Fruit fly (Drosophila melanogaster) whole organism, wandering third instar larva: Measurements from ENCODE around the gene CG13894.
A peak's percentile ranks its signal among the peaks of the same experiment; 100 is the strongest.

Source experiments
- CG32264 ChIP-seq: fragments of 200-800 bp; sonication (Bioruptor generic); optimal IDR thresholded peaks from 2 replicates; lab custom pipeline; 2016; ENCODE audit warnings: missing biosample characterization, missing genetic modification characterization
- CrebA ChIP-seq: fragments of 200-800 bp; sonication (Bioruptor generic); optimal IDR thresholded peaks from 2 replicates; lab custom pipeline; 2016; ENCODE audit warnings: missing biosample characterization, mild to moderate bottlenecking, missing genetic modification characterization, borderline replicate concordance
- Dfd ChIP-seq: fragments of >200 bp; optimal IDR thresholded peaks from 2 replicates; lab custom pipeline; 2017; ENCODE audit warnings: missing biosample characterization, missing genetic modification characterization
- Dif ChIP-seq: fragments of 200-275, 200-300 bp; sonication (Bioruptor generic); optimal IDR thresholded peaks from 2 replicates; lab custom pipeline; 2018; ENCODE audit warnings: missing biosample characterization, missing genetic modification characterization; ENCODE audit not compliant: partially characterized antibody
- HLH106 ChIP-seq: fragments of 200-800 bp; optimal IDR thresholded peaks from 3 replicates; lab custom pipeline; 2019; ENCODE audit warnings: missing biosample characterization, mild to moderate bottlenecking, missing genetic modification characterization, moderate library complexity
- Hr78 ChIP-seq: fragments of >200 bp; optimal IDR thresholded peaks from 2 replicates; lab custom pipeline; 2017; ENCODE audit warnings: missing biosample characterization, missing genetic modification characterization
- Hr83 ChIP-seq: fragments of 200-300 bp; sonication (Bioruptor generic); optimal IDR thresholded peaks from 2 replicates; lab custom pipeline; 2016; ENCODE audit warnings: missing biosample characterization, mild to moderate bottlenecking, missing genetic modification characterization, moderate library complexity; ENCODE audit not compliant: poor library complexity, severe bottlenecking
- Jra ChIP-seq: sonication (Bioruptor generic); optimal IDR thresholded peaks from 2 replicates; lab custom pipeline; 2016; ENCODE audit warnings: missing biosample characterization, missing genetic modification characterization
- Mio ChIP-seq: sonication (Bioruptor generic); optimal IDR thresholded peaks from 2 replicates; lab custom pipeline; 2016; ENCODE audit warnings: missing biosample characterization, missing genetic modification characterization
- N ChIP-seq: fragments of >200 bp; optimal IDR thresholded peaks from 2 replicates; lab custom pipeline; 2018; ENCODE audit warnings: missing biosample characterization, missing external identifiers, missing genetic modification characterization
- OdsH ChIP-seq: fragments of 200-800 bp; sonication (Bioruptor generic); optimal IDR thresholded peaks from 2 replicates; lab custom pipeline; 2016; ENCODE audit warnings: missing biosample characterization, mild to moderate bottlenecking, missing genetic modification characterization
- Rel ChIP-seq, 2 experiments: fragments of 200-800 bp; sonication (Bioruptor generic) in 1 of 2; optimal IDR thresholded peaks; 2 replicates in 1 of 2; 3 replicates in 1 of 2; lab custom pipeline; 2016 to 2019; ENCODE audit warnings: mild to moderate bottlenecking in 2 of 2, missing biosample characterization in 2 of 2, missing genetic modification characterization in 2 of 2, moderate library complexity in 1 of 2
- Sp1 ChIP-seq: fragments of 200-800 bp; sonication (Bioruptor generic); optimal IDR thresholded peaks from 3 replicates; lab custom pipeline; 2019; ENCODE audit warnings: missing biosample characterization, mild to moderate bottlenecking, missing genetic modification characterization, moderate library complexity
- Vsx2 ChIP-seq: fragments of 200-300, 225-300 bp; sonication (Bioruptor generic); optimal IDR thresholded peaks from 2 replicates; lab custom pipeline; 2018; ENCODE audit warnings: missing biosample characterization, missing genetic modification characterization; ENCODE audit not compliant: partially characterized antibody
- br ChIP-seq: fragments of 200-800 bp; sonication (Bioruptor generic); optimal IDR thresholded peaks from 2 replicates; lab custom pipeline; 2016; ENCODE audit warnings: missing biosample characterization, missing genetic modification characterization
- brk ChIP-seq: fragments of 200-800 bp; sonication (Bioruptor generic); optimal IDR thresholded peaks from 2 replicates; lab custom pipeline; 2016; ENCODE audit warnings: missing biosample characterization, mild to moderate bottlenecking, missing genetic modification characterization
- dl ChIP-seq, 2 experiments: fragments of 175-275, 200-275 bp in 1 of 2; fragments of 200-275 bp in 1 of 2; sonication (Bioruptor generic); optimal IDR thresholded peaks; lab custom pipeline; 2018; ENCODE audit warnings: mild to moderate bottlenecking in 2 of 2, missing biosample characterization in 2 of 2, missing genetic modification characterization in 2 of 2, moderate library complexity in 2 of 2; ENCODE audit not compliant: partially characterized antibody in 2 of 2, insufficient read depth in 1 of 2
- dmrt93B ChIP-seq: fragments of 200-800 bp; sonication (Bioruptor generic); optimal IDR thresholded peaks from 2 replicates; lab custom pipeline; 2018; ENCODE audit warnings: missing biosample characterization, mild to moderate bottlenecking, missing genetic modification characterization
- dsf ChIP-seq: sonication (Bioruptor generic); optimal IDR thresholded peaks from 2 replicates; lab custom pipeline; 2016; ENCODE audit warnings: missing biosample characterization, missing genetic modification characterization, borderline replicate concordance
- ey ChIP-seq: fragments of 200-800 bp; sonication (Bioruptor generic); optimal IDR thresholded peaks from 2 replicates; lab custom pipeline; 2016; ENCODE audit warnings: missing biosample characterization, missing genetic modification characterization
- foxo ChIP-seq, 2 experiments: fragments of 200-800 bp; sonication (Bioruptor generic); optimal IDR thresholded peaks; 2 replicates in 1 of 2; 3 replicates in 1 of 2; lab custom pipeline; 2016 to 2017; ENCODE audit warnings: missing biosample characterization in 2 of 2, missing genetic modification characterization in 2 of 2
- fru ChIP-seq: fragments of 200-800 bp; sonication (Bioruptor generic); optimal IDR thresholded peaks from 3 replicates; lab custom pipeline; 2016; ENCODE audit warnings: missing biosample characterization, mild to moderate bottlenecking, missing genetic modification characterization
- h ChIP-seq: fragments of 200-800 bp; sonication (Bioruptor generic); optimal IDR thresholded peaks from 3 replicates; lab custom pipeline; 2016; ENCODE audit warnings: missing biosample characterization, mild to moderate bottlenecking, missing genetic modification characterization
- jim ChIP-seq: fragments of 175-275, 200-325 bp; sonication (Bioruptor generic); optimal IDR thresholded peaks from 2 replicates; lab custom pipeline; 2016; ENCODE audit warnings: missing biosample characterization, mild to moderate bottlenecking, missing genetic modification characterization
- lola ChIP-seq: fragments of >200 bp; optimal IDR thresholded peaks from 2 replicates; lab custom pipeline; 2017; ENCODE audit warnings: missing biosample characterization, missing genetic modification characterization
- pan ChIP-seq: fragments of >200 bp; optimal IDR thresholded peaks from 2 replicates; lab custom pipeline; 2017
- psq ChIP-seq: fragments of 200-800 bp; sonication (Bioruptor generic); optimal IDR thresholded peaks from 3 replicates; lab custom pipeline; 2017; ENCODE audit warnings: missing biosample characterization, mild to moderate bottlenecking, missing genetic modification characterization, moderate library complexity
- rgr ChIP-seq: fragments of 200-800 bp; sonication (Bioruptor generic); optimal IDR thresholded peaks from 3 replicates; lab custom pipeline; 2016; ENCODE audit warnings: missing biosample characterization, mild to moderate bottlenecking, missing genetic modification characterization
- sage ChIP-seq: fragments of 200-800 bp; sonication (Bioruptor generic); optimal IDR thresholded peaks from 2 replicates; lab custom pipeline; 2016; ENCODE audit warnings: missing biosample characterization, mild to moderate bottlenecking, missing genetic modification characterization
- sv ChIP-seq: fragments of 200-800 bp; sonication (Bioruptor generic); optimal IDR thresholded peaks from 3 replicates; lab custom pipeline; 2016; ENCODE audit warnings: missing biosample characterization, missing genetic modification characterization
- tai ChIP-seq: sonication (Bioruptor generic); optimal IDR thresholded peaks from 2 replicates; lab custom pipeline; 2016; ENCODE audit warnings: missing biosample characterization, missing genetic modification characterization
- usp ChIP-seq: fragments of >200 bp; optimal IDR thresholded peaks from 2 replicates; lab custom pipeline; 2017; ENCODE audit warnings: missing biosample characterization, missing genetic modification characterization
- woc ChIP-seq: sonication (Bioruptor generic); optimal IDR thresholded peaks from 2 replicates; lab custom pipeline; 2016; ENCODE audit warnings: missing biosample characterization, mild to moderate bottlenecking, missing genetic modification characterization

Gene CG13894

dm6 chr3L:722386-722785 lies 23.4 kb upstream of the CG13894 start:
- TF ChIP-seq Jra (GFP tag; lab: Kevin White, UChicago): no peak
- peak; percentile 16 for TF ChIP-seq h
- peak in 1 of 2 experiments; percentile 11 for TF ChIP-seq foxo (GFP tag; optimal IDR thresholded peaks at IDR 0.05; lab: Kevin White, UChicago)

dm6 chr3L:721863-722262 lies 22.9 kb upstream of the CG13894 start:
- no peak for TF ChIP-seq sv (GFP tag; lab: Kevin White, UChicago)
- no peak for TF ChIP-seq N (GFP tag; lab: Kevin White, UChicago)
- no peak for TF ChIP-seq dsf
- TF ChIP-seq, all 38 proteins: peak for 0

- TF ChIP-seq fru (peak; percentile 21), h (peak; percentile 27), pan (no peak)
- TF ChIP-seq, all 38 proteins: peak for 2
Measured at dm6 chr3L:721026-721425, 22.1 kb upstream of the CG13894 start.

- TF ChIP-seq rgr (no peak), usp (GFP tag; lab: Kevin White, UChicago) (no peak), Dif (GFP tag; lab: Kevin White, UChicago) (no peak), dmrt93B (GFP tag; lab: Kevin White, UChicago) (no peak), Sp1 (GFP tag; lab: Kevin White, UChicago) (no peak), psq (no peak), CrebA (GFP tag; lab: Kevin White, UChicago) (no peak), HLH106 (no peak), N (GFP tag; lab: Kevin White, UChicago) (no peak), foxo (GFP tag; optimal IDR thresholded peaks at IDR 0.05; lab: Kevin White, UChicago) (no peak), Vsx2 (no peak), Hr83 (GFP tag; lab: Kevin White, UChicago) (no peak), Hr78 (GFP tag; lab: Kevin White, UChicago) (no peak), brk (GFP tag; lab: Kevin White, UChicago) (no peak), dl (GFP tag; optimal IDR thresholded peaks at IDR 0.05; lab: Kevin White, UChicago; ENCODE audit: insufficient read depth in 1 of 2, partially characterized antibody in 2 of 2) (no peak), lola (GFP tag; lab: Kevin White, UChicago) (no peak)
Measured at dm6 chr3L:718378-718777, 19.4 kb upstream of the CG13894 start.

- no peak for TF ChIP-seq h
- TF ChIP-seq lola (GFP tag; lab: Kevin White, UChicago): no peak
- TF ChIP-seq Vsx2: no peak
- TF ChIP-seq OdsH: no peak
- no peak for TF ChIP-seq jim (GFP tag; lab: Kevin White, UChicago)
- TF ChIP-seq br: peak; percentile 18
- TF ChIP-seq Mio: no peak
- peak in 1 of 2 experiments; percentile 32 for TF ChIP-seq foxo (GFP tag; optimal IDR thresholded peaks at IDR 0.05; lab: Kevin White, UChicago)
- TF ChIP-seq fru: peak; percentile 17
- TF ChIP-seq tai (GFP tag; lab: Kevin White, UChicago): no peak
- TF ChIP-seq dsf: no peak
- TF ChIP-seq pan: no peak
- no peak for TF ChIP-seq CG32264 (GFP tag; lab: Kevin White, UChicago)
- TF ChIP-seq Rel (GFP tag; optimal IDR thresholded peaks at IDR 0.05; lab: Kevin White, UChicago): no peak
- no peak for TF ChIP-seq Rel (tag; optimal IDR thresholded peaks at IDR 0.05; lab: Kevin White, UChicago)
- TF ChIP-seq Dfd (GFP tag; lab: Kevin White, UChicago): no peak
- TF ChIP-seq ey (GFP tag; lab: Kevin White, UChicago): no peak
- peak; percentile 7 for TF ChIP-seq woc (GFP tag; lab: Kevin White, UChicago)
- TF ChIP-seq sage (GFP tag; lab: Kevin White, UChicago): no peak
Measured at dm6 chr3L:716078-716477, 17.1 kb upstream of the CG13894 start.
